Fruit fly (Drosophila melanogaster) whole organism: ENCODE data around the gene Trxr1.

Experiments used
- pan ChIP-seq: fragments of >200 bp; optimal IDR thresholded peaks from 2 replicates; lab custom pipeline; 2017
- psq ChIP-seq: fragments of >200 bp; optimal IDR thresholded peaks from 2 replicates; lab custom pipeline; 2017

DNA sequence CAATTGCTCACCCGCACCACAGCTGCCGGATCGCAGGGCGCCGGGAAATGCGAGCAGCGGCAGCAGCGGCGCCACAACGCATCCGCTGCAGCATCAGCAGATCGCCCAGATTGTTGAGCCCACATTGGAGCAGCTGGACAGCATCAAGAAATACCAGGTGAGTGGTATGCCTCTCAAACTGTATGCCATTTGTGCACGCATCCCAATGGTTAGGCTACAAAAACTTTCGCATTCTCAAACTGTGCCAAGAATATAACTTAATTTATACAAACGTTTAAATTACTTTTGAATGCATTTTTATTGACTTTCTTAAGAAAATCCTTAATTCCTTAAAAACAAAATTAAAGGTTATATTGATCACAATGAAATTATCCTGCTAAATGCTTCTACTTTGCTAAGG, 14.4 kb upstream of the Trxr1 start:
- no peak for TF ChIP-seq pan (lab: Kevin White, UChicago)
- TF ChIP-seq psq (lab: Kevin White, UChicago) = no peak
